Worm (Caenorhabditis elegans): Measurements from ENCODE around the gene pigw-1.

The pigw-1 gene

DNA sequence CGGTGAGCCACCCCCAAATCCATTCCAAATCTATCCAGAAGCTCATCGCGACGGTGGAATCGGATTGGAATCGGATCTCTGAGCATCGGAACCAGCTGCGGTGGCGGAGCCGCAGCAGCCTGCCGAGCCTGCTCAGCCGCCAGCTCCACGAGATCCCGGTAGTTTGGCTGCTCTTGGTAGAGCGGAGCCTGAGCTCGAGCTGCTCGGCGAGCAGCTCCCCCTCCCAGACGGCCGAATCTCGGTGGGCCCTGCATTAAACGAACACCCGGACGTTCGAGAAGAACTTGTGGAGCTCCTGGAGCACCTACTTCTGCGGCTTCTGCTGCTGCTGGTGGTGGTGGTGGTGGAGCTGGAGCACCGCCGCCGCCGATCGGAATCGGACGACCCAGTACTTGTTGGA, 19.0 kb upstream of the pigw-1 start:
- TF ChIP-seq egrh-3 (GFP tag; IDR thresholded peaks at IDR 0.05) (peak; percentile 97), zfh-2 (GFP tag; conservative IDR thresholded peaks at IDR 0.05) (peak; percentile 78; the same call in 1 of the 2 replicates), ceh-91 (GFP tag; IDR thresholded peaks at IDR 0.05) (no peak)

DNA sequence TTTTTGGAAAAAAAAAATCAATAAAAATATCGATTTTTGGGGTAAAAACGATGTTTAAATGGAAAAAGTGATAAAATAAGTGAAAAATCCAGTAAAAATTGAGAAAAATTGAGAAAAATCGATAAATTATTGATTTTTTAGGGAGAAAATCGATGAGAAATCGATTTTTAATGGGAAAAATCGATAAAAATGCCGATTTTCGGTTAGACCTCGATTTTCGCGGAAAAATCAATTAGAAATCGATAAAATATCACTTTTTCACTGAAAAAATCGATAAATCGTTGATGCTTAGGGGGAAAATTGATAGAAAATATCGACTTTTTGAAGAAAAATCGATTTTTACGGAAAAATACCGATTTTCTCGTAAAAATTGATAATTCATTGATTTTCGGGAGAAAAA, 16.4 kb upstream of the pigw-1 start:
- no peak for TF ChIP-seq ceh-58 (GFP tag; IDR thresholded peaks at IDR 0.05)
- no peak for TF ChIP-seq nfya-2 (GFP tag; IDR thresholded peaks at IDR 0.05)
- no peak for TF ChIP-seq dox-1 (GFP tag; IDR thresholded peaks at IDR 0.05)
- TF ChIP-seq K12H6.12 (tag; optimal IDR thresholded peaks at IDR 0.05): no peak
- no peak for TF ChIP-seq repo-1 (tag; optimal IDR thresholded peaks at IDR 0.05)
- TF ChIP-seq T07F8.4 (tag; optimal IDR thresholded peaks at IDR 0.05): no peak
- TF ChIP-seq B0261.1 (tag; optimal IDR thresholded peaks at IDR 0.05): no peak
- TF ChIP-seq ceh-27 (GFP tag; optimal IDR thresholded peaks at IDR 0.05): no peak
- TF ChIP-seq pbrm-1 (GFP tag; IDR thresholded peaks at IDR 0.05): no peak
- TF ChIP-seq ztf-6 (GFP tag; IDR thresholded peaks at IDR 0.05): no peak
- TF ChIP-seq akir-1 (GFP tag; optimal IDR thresholded peaks at IDR 0.05): no peak
- no peak for TF ChIP-seq Y79H2A.3 (GFP tag; conservative IDR thresholded peaks at IDR 0.05)
- no peak for TF ChIP-seq Y67H2A.10 (GFP tag; conservative IDR thresholded peaks at IDR 0.05)
- no peak for TF ChIP-seq aptf-2 (GFP tag; conservative IDR thresholded peaks at IDR 0.05)
- no peak for TF ChIP-seq ztf-26 (tag; optimal IDR thresholded peaks at IDR 0.05)
- TF ChIP-seq Y53F4B.3 (GFP tag; IDR thresholded peaks at IDR 0.05): no peak
- TF ChIP-seq fkh-3 (tag; optimal IDR thresholded peaks at IDR 0.05): no peak
- TF ChIP-seq Y56A3A.18 (GFP tag; IDR thresholded peaks at IDR 0.05): no peak
- no peak for TF ChIP-seq lin-35 (GFP tag; optimal IDR thresholded peaks at IDR 0.05)

DNA sequence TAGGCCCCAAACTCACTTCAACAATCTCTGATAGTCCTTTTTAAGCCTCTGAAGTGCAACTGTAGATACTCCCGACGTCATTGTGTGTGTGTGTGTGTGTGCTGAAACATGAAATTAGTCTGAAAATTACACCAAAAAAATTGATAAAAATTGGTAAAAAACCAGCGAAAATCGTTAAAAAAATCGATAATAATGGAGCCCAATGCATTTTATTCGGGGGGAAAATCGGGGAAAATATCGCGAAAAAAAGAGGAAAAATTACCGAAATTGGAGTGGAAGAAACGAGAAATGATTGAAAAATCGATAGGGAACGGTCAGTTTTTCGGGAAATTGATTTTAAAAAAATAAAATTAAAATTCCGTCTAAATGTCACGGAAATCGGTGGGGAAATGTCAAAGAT, 15.5 kb upstream of the pigw-1 start, which contains the start of gene ubc-26:
TSS of gene ubc-26 (minus strand) at position 101 of the 400 bp plus-strand sequence.
- no peak for TF ChIP-seq tbx-9 (tag; optimal IDR thresholded peaks at IDR 0.05; ENCODE audit: borderline replicate concordance)
- TF ChIP-seq ceh-100 (GFP tag; IDR thresholded peaks at IDR 0.05): no peak

DNA sequence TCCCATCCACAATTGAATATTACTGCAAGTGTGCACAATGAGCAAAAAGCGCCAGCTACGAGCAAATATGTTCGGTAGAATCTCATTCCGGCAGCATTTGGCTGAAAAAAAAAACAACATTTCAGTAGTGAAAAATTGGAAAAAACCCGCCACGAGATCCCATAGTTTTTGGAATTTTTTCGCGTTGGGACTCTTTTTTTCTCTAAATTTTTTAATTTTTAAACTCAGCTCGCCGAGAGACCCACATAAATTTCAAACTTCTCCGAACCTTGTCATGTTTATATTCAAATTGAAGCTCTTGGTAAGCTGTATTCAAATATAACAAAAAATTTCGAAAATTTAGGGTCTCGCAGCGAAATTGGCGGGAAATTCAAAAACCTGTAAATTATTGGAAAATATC, 9.6 kb upstream of the pigw-1 start, which contains the start of gene sqv-2:
TSS of gene sqv-2 (minus strand) at position 101 of the 400 bp plus-strand sequence.
- TF ChIP-seq Y79H2A.3 (GFP tag; conservative IDR thresholded peaks at IDR 0.05) (no peak), hlh-12 (tag; optimal IDR thresholded peaks at IDR 0.05) (no peak), aptf-2 (GFP tag; conservative IDR thresholded peaks at IDR 0.05) (no peak), B0261.1 (tag; optimal IDR thresholded peaks at IDR 0.05) (no peak), repo-1 (tag; optimal IDR thresholded peaks at IDR 0.05) (no peak)

DNA sequence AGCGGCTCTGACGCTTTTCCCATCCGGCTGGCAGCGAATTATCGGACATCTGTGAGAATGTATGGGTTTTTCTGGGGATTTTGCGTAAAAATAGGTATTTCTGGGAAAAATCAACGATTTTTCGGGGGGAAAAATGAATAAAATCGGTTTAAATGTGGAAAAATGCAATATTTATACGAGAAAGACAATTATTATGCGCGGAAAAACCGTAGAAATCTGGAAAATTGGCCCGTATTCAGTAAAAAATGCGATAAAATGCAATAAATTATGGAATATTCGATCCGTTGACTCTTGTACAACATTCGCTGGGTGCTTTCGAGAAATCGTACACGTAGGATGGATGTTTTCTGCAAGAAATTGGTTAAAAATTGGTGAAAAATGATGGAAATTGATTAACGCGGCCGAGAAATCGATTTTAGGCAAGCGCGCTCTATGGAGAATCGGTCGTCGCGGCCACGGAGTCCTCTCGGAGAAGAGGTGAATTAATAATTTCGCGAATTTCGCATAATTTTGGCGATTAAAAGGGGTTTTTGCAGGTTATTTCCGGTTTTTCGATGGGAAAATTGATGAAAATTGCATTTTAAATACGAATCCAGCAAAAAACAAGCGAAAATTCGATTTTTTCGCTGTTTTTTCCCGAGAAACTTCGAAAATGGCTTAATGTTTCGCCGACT, 4.4 kb upstream of the pigw-1 start, which contains the start of gene pinn-1:
TSS of gene pinn-1 (minus strand) at position 51 of the 674 bp plus-strand sequence.
- TF ChIP-seq athp-1 (tag; optimal IDR thresholded peaks at IDR 0.05) (peak; percentile 95), sptf-2 (GFP tag; optimal IDR thresholded peaks at IDR 0.05) (peak; percentile 62), Y95B8A.8 (GFP tag; IDR thresholded peaks at IDR 0.05) (peak; percentile 77), F57C9.4 (tag; optimal IDR thresholded peaks at IDR 0.05) (peak; percentile 61), repo-1 (tag; optimal IDR thresholded peaks at IDR 0.05) (peak; percentile 56), madf-8 (GFP tag; conservative IDR thresholded peaks at IDR 0.05) (peak; percentile 65), ztf-25 (GFP tag; IDR thresholded peaks at IDR 0.05) (0 out of 2 replicates have a peak, but pooled peaks have one; percentile 31), aptf-2 (GFP tag; conservative IDR thresholded peaks at IDR 0.05) (peak; percentile 75; the same call in 1 of the 2 replicates), ztf-22 (GFP tag; optimal IDR thresholded peaks at IDR 0.05) (peak; percentile 30), dpl-1 (GFP tag; optimal IDR thresholded peaks at IDR 0.05) (peak; percentile 47), hlh-26 (GFP tag; conservative IDR thresholded peaks at IDR 0.05) (no peak), T07F8.4 (tag; optimal IDR thresholded peaks at IDR 0.05) (no peak), ceh-100 (GFP tag; IDR thresholded peaks at IDR 0.05) (peak; percentile 85), sdz-38 (tag; optimal IDR thresholded peaks at IDR 0.05) (no peak), F49E8.2 (tag; optimal IDR thresholded peaks at IDR 0.05; ENCODE audit: insufficient read depth) (no peak), ztf-18 (tag; optimal IDR thresholded peaks at IDR 0.05) (peak; percentile 8), chd-7 (tag; optimal IDR thresholded peaks at IDR 0.05) (peak; percentile 86), hmg-20 (GFP tag; IDR thresholded peaks at IDR 0.05) (no peak), C17E4.6 (GFP tag; IDR thresholded peaks at IDR 0.05) (0 out of 2 replicates have a peak, but pooled peaks have one; percentile 37), snpc-1.3 (tag; optimal IDR thresholded peaks at IDR 0.05; ENCODE audit: insufficient read depth) (no peak)
